Fruit fly (Drosophila melanogaster) whole organism, pupa: Measurements from ENCODE around the gene mei-218.

Experiments used
- CG10348 ChIP-seq: fragments of 200-800 bp; sonication (Bioruptor generic); IDR thresholded peaks from 2 replicates; pipeline ENCODE4 v1.3.6; 2022; ENCODE audit warnings: missing biosample characterization, missing genetic modification characterization
- CG14655 ChIP-seq: fragments of 200-800 bp; sonication (Bioruptor generic); optimal IDR thresholded peaks from 3 replicates; lab custom pipeline; 2017; ENCODE audit warnings: mild to moderate bottlenecking, missing biosample characterization, missing genetic modification reagents, missing genetic modification characterization
- CG34367 ChIP-seq: fragments of 200-800 bp; sonication (Bioruptor generic); optimal IDR thresholded peaks from 2 replicates; lab custom pipeline; 2018; ENCODE audit warnings: missing biosample characterization, mild to moderate bottlenecking, missing genetic modification characterization
- CG4496 ChIP-seq: fragments of 200-800 bp; sonication (Bioruptor generic); IDR thresholded peaks from 3 replicates; pipeline ENCODE4 v1.3.6; 2022; ENCODE audit warnings: missing biosample characterization, missing genetic modification characterization
- CG8301 ChIP-seq: fragments of 200-800 bp; sonication (Bioruptor generic); optimal IDR thresholded peaks from 2 replicates; lab custom pipeline; 2018; ENCODE audit warnings: missing biosample characterization, mild to moderate bottlenecking, missing genetic modification characterization
- CG9948 ChIP-seq: fragments of 200-800 bp; sonication (Bioruptor generic); optimal IDR thresholded peaks from 2 replicates; lab custom pipeline; 2018; ENCODE audit warnings: missing biosample characterization, mild to moderate bottlenecking, missing genetic modification characterization, moderate library complexity
- D1 ChIP-seq: fragments of 200-800 bp; sonication (Bioruptor generic); optimal IDR thresholded peaks from 2 replicates; lab custom pipeline; 2018; ENCODE audit warnings: missing biosample characterization, mild to moderate bottlenecking, missing genetic modification characterization, moderate library complexity
- EcR ChIP-seq: fragments of 200-800 bp; sonication (Bioruptor generic); optimal IDR thresholded peaks from 3 replicates; lab custom pipeline; 2019; ENCODE audit warnings: missing biosample characterization, missing genetic modification characterization, mild to moderate bottlenecking, moderate library complexity, missing genetic modification reagents
- Ets98B ChIP-seq: fragments of 200-800 bp; sonication (Bioruptor generic); IDR thresholded peaks from 2 replicates; pipeline ENCODE4 v1.3.6; 2022; ENCODE audit warnings: missing biosample characterization, missing genetic modification characterization
- Pif1A ChIP-seq: fragments of 200-800 bp; sonication (Bioruptor generic); optimal IDR thresholded peaks from 3 replicates; lab custom pipeline; 2016; ENCODE audit warnings: missing biosample characterization, missing genetic modification characterization
- Snoo ChIP-seq: fragments of 200-800 bp; sonication (Bioruptor generic); optimal IDR thresholded peaks from 3 replicates; lab custom pipeline; 2017; ENCODE audit warnings: missing biosample characterization, mild to moderate bottlenecking, missing genetic modification characterization, inconsistent platforms

DNA sequence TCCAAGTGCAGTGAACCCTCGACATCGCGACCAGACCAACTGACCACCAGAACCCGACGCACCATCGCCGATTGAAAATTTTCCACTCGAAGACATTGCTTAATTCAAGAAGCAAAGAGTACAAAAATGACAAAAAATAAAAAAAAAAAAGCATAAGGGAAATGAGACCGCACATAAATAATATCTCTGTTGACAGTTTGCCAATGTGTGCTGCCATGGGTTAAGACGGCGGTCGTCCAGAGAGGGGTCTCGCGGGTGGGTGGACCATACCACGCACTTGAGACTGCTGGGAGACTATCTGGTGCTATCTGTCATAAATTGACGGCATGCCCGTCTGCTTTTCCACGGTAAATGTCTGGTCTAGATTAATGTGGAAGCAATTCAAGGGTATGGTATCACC, 49.4 kb downstream of the mei-218 start:
- TF ChIP-seq Ets98B (GFP tag; lab: Robert Waterston, UW) (no peak), CG4496 (0 out of 3 replicates have a peak, but pooled peaks have one; percentile 22), CG14655 (no peak), Pif1A (GFP tag; lab: Kevin White, UChicago) (no peak), Snoo (no peak), CG9948 (tag; lab: Kevin White, UChicago) (no peak), CG8301 (no peak), CG34367 (no peak), EcR (GFP tag; lab: Kevin White, UChicago) (no peak), CG10348 (GFP tag; lab: Robert Waterston, UW) (no peak), D1 (tag; lab: Kevin White, UChicago) (no peak)
